Worm (Caenorhabditis elegans): Measurements from ENCODE around the gene srh-185.

DNA sequence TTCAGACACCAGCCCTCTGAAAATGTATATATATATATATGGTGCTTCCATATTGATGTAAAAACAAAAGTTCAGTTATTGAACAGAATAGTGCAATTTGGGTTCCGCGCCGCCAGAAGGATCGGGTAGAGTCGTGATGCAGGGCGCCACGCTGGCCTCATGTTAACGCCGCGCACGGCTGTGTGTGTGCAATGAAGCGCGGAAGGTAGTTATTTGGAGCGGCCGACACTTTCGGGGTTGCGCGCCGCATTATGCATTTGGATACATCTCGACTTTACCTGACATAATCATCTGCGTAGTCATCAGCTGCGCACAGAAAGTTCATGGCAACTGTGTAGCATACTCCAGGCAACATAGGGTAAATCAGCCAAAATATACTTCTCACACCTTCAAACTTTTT lies 40.8 kb downstream of the srh-185 start:
- TF ChIP-seq ces-1 (GFP tag; optimal IDR thresholded peaks at IDR 0.05) (no peak), ama-1 (optimal IDR thresholded peaks at IDR 0.05) (no peak), pqm-1 (tag; optimal IDR thresholded peaks at IDR 0.05) (no peak), nhr-28 (tag; optimal IDR thresholded peaks at IDR 0.05) (no peak), ztf-11 (tag; optimal IDR thresholded peaks at IDR 0.05) (no peak), lin-13 (GFP tag; optimal IDR thresholded peaks at IDR 0.05) (no peak), unc-30 (tag; optimal IDR thresholded peaks at IDR 0.05) (no peak), tbx-2 (tag; optimal IDR thresholded peaks at IDR 0.05) (no peak), elt-2 (tag; optimal IDR thresholded peaks at IDR 0.05) (no peak), jun-1 (tag; optimal IDR thresholded peaks at IDR 0.05) (no peak), lsy-2 (tag; optimal IDR thresholded peaks at IDR 0.05) (no peak)
